Fruit fly (Drosophila melanogaster): ENCODE data around the gene spn-A.

Gene spn-A

DNA sequence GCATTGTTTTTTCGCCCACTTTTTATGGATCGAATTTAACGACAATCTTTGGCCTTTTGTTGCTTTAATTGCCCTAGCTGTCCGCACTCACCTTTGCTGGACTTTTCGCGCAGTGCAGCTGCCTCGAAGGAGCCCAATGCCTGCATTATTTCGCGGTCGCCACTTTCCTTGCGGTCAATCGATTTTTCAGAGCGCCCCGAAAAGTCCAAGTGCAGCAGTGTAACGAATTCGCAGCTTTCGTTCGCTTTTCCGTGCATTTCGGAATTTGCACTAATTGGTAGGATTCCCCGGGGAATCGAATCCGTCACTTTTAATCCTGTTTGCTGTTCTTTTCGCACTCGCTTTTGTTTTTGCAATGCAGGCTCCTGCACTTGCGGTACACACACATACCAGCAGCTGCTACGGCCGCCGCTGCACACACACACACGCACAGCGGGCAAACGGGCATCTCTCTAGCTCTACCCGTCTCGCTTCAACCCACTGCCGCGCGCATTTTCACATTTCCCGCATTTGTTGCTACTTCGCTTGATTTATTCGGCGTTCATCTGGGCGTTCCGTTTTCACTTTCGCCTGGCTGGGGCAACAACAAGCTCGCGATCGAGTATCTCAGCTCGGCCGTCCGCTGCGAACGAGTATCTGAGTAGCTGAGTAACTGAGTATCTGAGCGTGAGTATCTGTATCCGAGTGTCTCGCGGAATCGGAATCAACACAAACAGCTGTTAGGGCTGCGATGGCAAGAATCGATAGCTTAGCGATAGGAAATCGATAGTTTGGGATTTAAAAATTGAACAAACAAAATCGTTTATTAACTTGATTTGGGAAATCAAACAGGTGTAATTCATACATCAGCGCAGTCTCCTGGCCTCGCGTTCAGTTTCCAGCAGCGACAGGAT lies 34.0 kb downstream of the spn-A start, which contains the start of gene Mgat2 (continued):
- TF ChIP-seq Dp (GFP tag; optimal IDR thresholded peaks at IDR 0.05) (peak; percentile 79), vvl (GFP tag; IDR thresholded peaks at IDR 0.05) (peak; percentile 84), CHES-1-like (GFP tag; optimal IDR thresholded peaks at IDR 0.05) (peak; percentile 44), ssp (GFP tag; IDR thresholded peaks at IDR 0.05) (no peak), YL-1 (GFP tag; optimal IDR thresholded peaks at IDR 0.05) (peak; percentile 65), Hsf (GFP tag; optimal IDR thresholded peaks at IDR 0.05) (no peak), gcm2 (GFP tag; optimal IDR thresholded peaks at IDR 0.05) (peak; percentile 32), Oli (tag; optimal IDR thresholded peaks at IDR 0.05) (no peak), Med (GFP tag) (peak; percentile 89), CG31441 (GFP tag; IDR thresholded peaks at IDR 0.05) (peak; percentile 48; the same call in 1 of the 2 replicates), CG11093 (GFP tag; IDR thresholded peaks at IDR 0.05) (no peak), CG10959 (GFP tag; IDR thresholded peaks at IDR 0.05) (no peak), CG31224 (GFP tag; IDR thresholded peaks at IDR 0.05) (no peak), CG18764 (GFP tag; optimal IDR thresholded peaks at IDR 0.05) (no peak), gsb-n (tag; optimal IDR thresholded peaks at IDR 0.05) (peak; percentile 33), lmd (GFP tag; IDR thresholded peaks at IDR 0.05) (no peak), gem (tag; optimal IDR thresholded peaks at IDR 0.05) (no peak), cad (GFP tag; optimal IDR thresholded peaks at IDR 0.05) (no peak), bab2 (GFP tag; optimal IDR thresholded peaks at IDR 0.05) (no peak), nau (GFP tag; optimal IDR thresholded peaks at IDR 0.05) (no peak), NFAT (GFP tag; IDR thresholded peaks at IDR 0.05) (no peak), CG10431 (GFP tag; optimal IDR thresholded peaks at IDR 0.05) (peak; percentile 77), HmgD (GFP tag; optimal IDR thresholded peaks at IDR 0.05) (peak; percentile 51), z (GFP tag; IDR thresholded peaks at IDR 0.05) (peak; percentile 93), Ada2b (GFP tag; IDR thresholded peaks at IDR 0.05) (no peak), gfzf (GFP tag; optimal IDR thresholded peaks at IDR 0.05) (no peak), lab (GFP tag; optimal IDR thresholded peaks at IDR 0.05) (peak; percentile 56), eyg (GFP tag; optimal IDR thresholded peaks at IDR 0.05) (peak; percentile 35), Blimp-1 (GFP tag; optimal IDR thresholded peaks at IDR 0.05) (peak; percentile 100), pzg (GFP tag; optimal IDR thresholded peaks at IDR 0.05) (peak; percentile 24), Fer3 (tag; optimal IDR thresholded peaks at IDR 0.05) (peak; percentile 15), CG7987 (GFP tag; optimal IDR thresholded peaks at IDR 0.05) (peak; percentile 75), vnd (GFP tag; IDR thresholded peaks at IDR 0.05; ENCODE audit: partially characterized antibody) (peak; percentile 77), CG14860 (GFP tag; IDR thresholded peaks at IDR 0.05; ENCODE audit: partially characterized antibody) (peak; percentile 71), sisA (GFP tag; IDR thresholded peaks at IDR 0.05) (no peak), CG18619 (GFP tag; optimal IDR thresholded peaks at IDR 0.05) (no peak), lov (optimal IDR thresholded peaks at IDR 0.05) (no peak), lov (GFP tag; IDR thresholded peaks at IDR 0.05) (0 out of 3 replicates have a peak, but pooled peaks have one; percentile 29), CG6813 (GFP tag; optimal IDR thresholded peaks at IDR 0.05) (peak; percentile 55), CG16863 (GFP tag; optimal IDR thresholded peaks at IDR 0.05) (peak; percentile 97), slou (GFP tag; optimal IDR thresholded peaks at IDR 0.05) (no peak), tup (GFP tag; optimal IDR thresholded peaks at IDR 0.05) (no peak), CG3407 (GFP tag; optimal IDR thresholded peaks at IDR 0.05) (no peak), CG6689 (GFP tag; IDR thresholded peaks at IDR 0.05) (no peak), pan (optimal IDR thresholded peaks at IDR 0.05) (no peak), pan (GFP tag; optimal IDR thresholded peaks at IDR 0.05 in 1 of 2, IDR thresholded peaks at IDR 0.05 in 1 of 2) (no peak), yki (optimal IDR thresholded peaks at IDR 0.05) (no peak), CG4854 (GFP tag; optimal IDR thresholded peaks at IDR 0.05) (no peak), CG18476 (GFP tag; optimal IDR thresholded peaks at IDR 0.05) (no peak), crol (GFP tag; IDR thresholded peaks at IDR 0.05) (no peak)
